Fruit fly (Drosophila melanogaster): Measurements from ENCODE around the gene HGTX.
A peak's percentile ranks its signal among the peaks of the same experiment; 100 is the strongest.

Gene HGTX

DNA sequence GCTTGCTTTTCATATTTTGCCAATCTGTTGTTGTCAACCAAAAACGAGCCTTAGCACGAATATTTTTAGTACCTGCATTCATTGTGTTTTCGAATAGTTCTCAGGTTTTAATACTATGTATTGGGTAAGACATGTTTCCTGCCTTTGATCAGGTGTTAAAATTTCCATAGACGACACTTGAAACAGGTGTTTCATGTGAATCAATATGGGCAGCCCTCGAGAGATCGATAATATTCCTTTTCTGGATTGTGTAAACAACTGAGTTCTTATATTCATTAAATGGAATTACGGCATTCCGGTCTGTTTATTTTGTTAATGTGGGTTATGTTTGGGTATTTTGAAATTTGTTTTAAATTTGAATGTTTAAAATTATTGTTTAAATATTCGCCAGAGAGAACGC is 50.1 kb downstream of the HGTX start (continued):
- TF ChIP-seq CG2116 (GFP tag; optimal IDR thresholded peaks at IDR 0.05) (no peak), PHDP (tag; optimal IDR thresholded peaks at IDR 0.05) (no peak), CG15514 (GFP tag; optimal IDR thresholded peaks at IDR 0.05) (peak; percentile 29), MBD-R2 (GFP tag; IDR thresholded peaks at IDR 0.05) (no peak), Bdp1 (GFP tag; optimal IDR thresholded peaks at IDR 0.05) (no peak), ATbp (GFP tag; optimal IDR thresholded peaks at IDR 0.05) (peak; percentile 52), nom (GFP tag; optimal IDR thresholded peaks at IDR 0.05) (no peak), Hmx (GFP tag; optimal IDR thresholded peaks at IDR 0.05) (no peak), Mrtf (GFP tag; IDR thresholded peaks at IDR 0.05) (no peak), CG31224 (GFP tag; IDR thresholded peaks at IDR 0.05) (no peak), CG1529 (GFP tag; optimal IDR thresholded peaks at IDR 0.05) (no peak), CG2875 (GFP tag; optimal IDR thresholded peaks at IDR 0.05) (no peak), vnd (GFP tag; IDR thresholded peaks at IDR 0.05; ENCODE audit: partially characterized antibody) (no peak), pita (GFP tag; optimal IDR thresholded peaks at IDR 0.05) (no peak), Gsc (GFP tag; IDR thresholded peaks at IDR 0.05) (no peak), Gug (GFP tag; IDR thresholded peaks at IDR 0.05) (no peak), CG8924 (tag; optimal IDR thresholded peaks at IDR 0.05) (no peak), stwl (tag; optimal IDR thresholded peaks at IDR 0.05) (no peak), Ets65A (GFP tag) (no peak), slbo (GFP tag; IDR thresholded peaks at IDR 0.05) (no peak), Atf-2 (GFP tag; optimal IDR thresholded peaks at IDR 0.05) (no peak), grau (tag; optimal IDR thresholded peaks at IDR 0.05) (no peak), CG17359 (tag; optimal IDR thresholded peaks at IDR 0.05) (peak; percentile 19), Pdp1 (GFP tag; optimal IDR thresholded peaks at IDR 0.05) (peak in 1 of 2 experiments; percentile 18), gsb (GFP tag; IDR thresholded peaks at IDR 0.05) (no peak), CkIIα-i1 (GFP tag; IDR thresholded peaks at IDR 0.05) (no peak), Spps (tag; optimal IDR thresholded peaks at IDR 0.05) (no peak), Vsx1 (GFP tag; optimal IDR thresholded peaks at IDR 0.05) (peak; percentile 33), CG13894 (tag; optimal IDR thresholded peaks at IDR 0.05) (no peak), Doc3 (GFP tag; IDR thresholded peaks at IDR 0.05; ENCODE audit: partially characterized antibody) (no peak), ssp (GFP tag; IDR thresholded peaks at IDR 0.05) (no peak), Bgb (GFP tag; IDR thresholded peaks at IDR 0.05; ENCODE audit: partially characterized antibody) (no peak), Ets97D (GFP tag; optimal IDR thresholded peaks at IDR 0.05) (no peak), Ravus (GFP tag; IDR thresholded peaks at IDR 0.05) (no peak), CG12071 (GFP tag; optimal IDR thresholded peaks at IDR 0.05) (peak; percentile 30), Oli (tag; optimal IDR thresholded peaks at IDR 0.05) (no peak), Dp (GFP tag; optimal IDR thresholded peaks at IDR 0.05) (no peak), CG9609 (GFP tag; optimal IDR thresholded peaks at IDR 0.05) (no peak), bigmax (GFP tag; optimal IDR thresholded peaks at IDR 0.05) (no peak), Abd-B (GFP tag; optimal IDR thresholded peaks at IDR 0.05) (no peak), CG6683 (GFP tag; optimal IDR thresholded peaks at IDR 0.05) (no peak), corto (GFP tag; optimal IDR thresholded peaks at IDR 0.05) (no peak), Lpt (GFP tag; optimal IDR thresholded peaks at IDR 0.05) (no peak), crol (GFP tag; IDR thresholded peaks at IDR 0.05) (no peak), CG12391 (tag; optimal IDR thresholded peaks at IDR 0.05) (no peak), Awh (GFP tag; IDR thresholded peaks at IDR 0.05) (no peak), disco-r (GFP tag; optimal IDR thresholded peaks at IDR 0.05) (no peak), CG5953 (GFP tag; IDR thresholded peaks at IDR 0.05) (no peak), cas (GFP tag; IDR thresholded peaks at IDR 0.05) (no peak), otp (GFP tag; IDR thresholded peaks at IDR 0.05) (no peak), CG1832 (GFP tag; optimal IDR thresholded peaks at IDR 0.05) (no peak), CG30020 (tag; optimal IDR thresholded peaks at IDR 0.05) (no peak)
